Worm (Caenorhabditis elegans) whole organism, L4 larva: ENCODE measurements around the gene citk-2.

Source experiments
- F10B5.3 ChIP-seq: sonication (generic microtip); optimal IDR thresholded peaks from 2 replicates; lab custom pipeline; 2016; ENCODE audit warnings: mild to moderate bottlenecking, missing genetic modification characterization, missing compliant biosample characterization
- F44E2.7 ChIP-seq: fragments of 200-800 bp; sonication (Bioruptor generic); IDR thresholded peaks from 2 replicates; pipeline ENCODE4 v2.1.2; 2022; ENCODE audit warnings: missing genetic modification characterization, missing compliant biosample characterization
- F49E8.2 ChIP-seq: sonication (generic microtip); optimal IDR thresholded peaks from 2 replicates; lab custom pipeline; 2016; ENCODE audit warnings: missing compliant biosample characterization, mild to moderate bottlenecking, missing genetic modification characterization, borderline replicate concordance
- T20F7.1 ChIP-seq: fragments of 200-800 bp; sonication (Bioruptor generic); optimal IDR thresholded peaks from 2 replicates; lab custom pipeline; 2018; ENCODE audit warnings: mild to moderate bottlenecking, missing genetic modification characterization, missing compliant biosample characterization
- T26A8.4 ChIP-seq: fragments of 200-800 bp; sonication (Bioruptor generic); IDR thresholded peaks from 2 replicates; pipeline ENCODE4 v1.3.6; 2022; ENCODE audit warnings: missing genetic modification characterization, missing compliant biosample characterization
- Y75B8A.6 ChIP-seq: fragments of 200-800 bp; sonication (Bioruptor generic); IDR thresholded peaks from 2 replicates; pipeline ENCODE4 v1.3.6; 2022; ENCODE audit warnings: missing genetic modification reagents, missing genetic modification characterization, missing compliant biosample characterization
- ZK337.2 ChIP-seq: fragments of 200-800 bp; sonication (Bioruptor generic); IDR thresholded peaks from 2 replicates; pipeline ENCODE4 v1.3.6; 2022; ENCODE audit warnings: missing genetic modification reagents, missing genetic modification characterization, missing compliant biosample characterization
- arid-1 ChIP-seq: fragments of 200-800 bp; sonication (Bioruptor generic); conservative IDR thresholded peaks from 2 replicates; pipeline ENCODE4 v1.3.6; 2022; ENCODE audit warnings: missing genetic modification reagents, missing genetic modification characterization, missing compliant biosample characterization
- ces-1 ChIP-seq: fragments of 150-350 bp; sonication (generic microtip); optimal IDR thresholded peaks from 4 replicates; lab custom pipeline; 2014; ENCODE audit warnings: missing biosample characterization, missing genetic modification reagents, missing genetic modification characterization
- dmd-8 ChIP-seq: fragments of 200-800 bp; sonication (Bioruptor generic); IDR thresholded peaks from 2 replicates; pipeline ENCODE4 v1.3.6; 2022; ENCODE audit warnings: missing genetic modification characterization, missing compliant biosample characterization
- dpl-1 ChIP-seq: fragments of 150-350 bp; optimal IDR thresholded peaks from 2 replicates; lab custom pipeline; 2014; ENCODE audit warnings: missing biosample characterization, missing genetic modification reagents, missing genetic modification characterization
- fkh-10 ChIP-seq: fragments of 150-350 bp; optimal IDR thresholded peaks from 2 replicates; lab custom pipeline; 2014; ENCODE audit warnings: missing biosample characterization, missing genetic modification reagents, missing genetic modification characterization
- hlh-30 ChIP-seq: sonication (generic microtip); optimal IDR thresholded peaks from 2 replicates; lab custom pipeline; 2017; ENCODE audit warnings: antibody characterized with exemption, mild to moderate bottlenecking, missing genetic modification characterization, missing compliant biosample characterization; ENCODE audit not compliant: insufficient read depth
- hmg-1.1 ChIP-seq: fragments of 200-800 bp; sonication (Bioruptor generic); IDR thresholded peaks from 2 replicates; pipeline ENCODE4 v1.3.6; 2022; ENCODE audit warnings: missing genetic modification reagents, missing genetic modification characterization, missing compliant biosample characterization
- lin-1 ChIP-seq: fragments of 200-800 bp; sonication (Bioruptor generic); IDR thresholded peaks from 2 replicates; pipeline ENCODE4 v1.3.6; 2022; ENCODE audit warnings: missing genetic modification reagents, missing genetic modification characterization, missing compliant biosample characterization
- lin-38 ChIP-seq: fragments of 200-800 bp; sonication (Bioruptor generic); IDR thresholded peaks from 2 replicates; pipeline ENCODE4 v1.3.6; 2022; ENCODE audit warnings: missing genetic modification reagents, missing genetic modification characterization, missing compliant biosample characterization
- lsy-2 ChIP-seq, 2 experiments: fragments of 150-350 bp in 1 of 2; sonication (generic microtip) in 1 of 2; optimal IDR thresholded peaks; 2 replicates each; lab custom pipeline; 2014 to 2017; ENCODE audit warnings: missing biosample characterization in 2 of 2, missing genetic modification characterization in 2 of 2
- mdl-1 ChIP-seq, 2 experiments: fragments of 150-350 bp in 1 of 2; sonication (generic microtip) in 1 of 2; optimal IDR thresholded peaks; 2 replicates each; lab custom pipeline; 2014 to 2017; ENCODE audit warnings: missing biosample characterization in 2 of 2, missing genetic modification characterization in 2 of 2
- saeg-2 ChIP-seq: fragments of 200-800 bp; sonication (Bioruptor generic); IDR thresholded peaks from 2 replicates; pipeline ENCODE4 v1.3.6; 2022; ENCODE audit warnings: missing genetic modification reagents, missing genetic modification characterization, missing compliant biosample characterization
- skn-1 ChIP-seq: fragments of 150-350 bp; optimal IDR thresholded peaks from 2 replicates; lab custom pipeline; 2014; ENCODE audit warnings: missing biosample characterization, missing genetic modification characterization
- snpc-1.2 ChIP-seq: fragments of 200-800 bp; sonication (Bioruptor generic); IDR thresholded peaks from 2 replicates; pipeline ENCODE4 v1.3.6; 2022; ENCODE audit warnings: missing genetic modification reagents, missing genetic modification characterization, missing compliant biosample characterization
- spr-1 ChIP-seq: sonication (generic microtip); optimal IDR thresholded peaks from 2 replicates; lab custom pipeline; 2016; ENCODE audit warnings: mild to moderate bottlenecking, missing genetic modification characterization, missing compliant biosample characterization
- unc-62 ChIP-seq, 3 experiments: fragments of 150-350 bp in 1 of 3; sonication (generic microtip); optimal IDR thresholded peaks in 2 of 3; peaks in 1 of 3; 1 replicate in 1 of 3; 2 replicates in 2 of 3; lab custom pipeline; 2014 to 2017; ENCODE audit warnings: missing biosample characterization in 3 of 3, missing genetic modification characterization in 3 of 3, missing genetic modification reagents in 3 of 3, missing genotype in 1 of 3
- zip-2 ChIP-seq: fragments of 150-350 bp; optimal IDR thresholded peaks from 2 replicates; lab custom pipeline; 2014; ENCODE audit warnings: missing biosample characterization, missing genetic modification characterization

Gene citk-2

DNA sequence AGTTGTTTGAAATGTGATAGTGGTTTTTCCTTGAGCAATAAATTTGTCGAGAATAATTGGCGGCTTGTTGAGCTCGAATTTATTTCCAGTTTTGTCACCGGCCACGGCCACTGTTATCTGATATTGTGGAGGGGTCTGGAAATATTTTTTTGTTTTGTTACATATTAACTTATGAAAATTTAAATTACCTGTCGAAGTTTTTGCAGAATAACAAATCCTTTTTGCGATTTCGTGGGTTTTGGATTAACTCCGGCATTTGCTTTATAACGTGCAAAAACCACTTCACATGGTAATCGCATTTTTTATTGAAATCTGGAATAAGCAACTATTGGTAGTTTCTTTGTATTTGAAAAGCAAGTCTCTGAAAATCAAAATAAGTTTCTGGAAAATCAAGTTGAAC lies 36.8 kb downstream of the citk-2 start, which contains the start of gene lrr-1:
lrr-1 (minus strand) TSS at position 312 of the 400 bp plus-strand sequence.
- TF ChIP-seq arid-1 (GFP tag; lab: Robert Waterston, UW) (0 out of 2 replicates have a peak, but pooled peaks have one; percentile 29), unc-62 (GFP tag; optimal IDR thresholded peaks at IDR 0.05 in 1 of 2; lab: Kevin White, UChicago) (peak in 1 of 2 experiments; percentile 85), unc-62 (tag; optimal IDR thresholded peaks at IDR 0.05; lab: Kevin White, UChicago) (no peak), spr-1 (no peak)

DNA sequence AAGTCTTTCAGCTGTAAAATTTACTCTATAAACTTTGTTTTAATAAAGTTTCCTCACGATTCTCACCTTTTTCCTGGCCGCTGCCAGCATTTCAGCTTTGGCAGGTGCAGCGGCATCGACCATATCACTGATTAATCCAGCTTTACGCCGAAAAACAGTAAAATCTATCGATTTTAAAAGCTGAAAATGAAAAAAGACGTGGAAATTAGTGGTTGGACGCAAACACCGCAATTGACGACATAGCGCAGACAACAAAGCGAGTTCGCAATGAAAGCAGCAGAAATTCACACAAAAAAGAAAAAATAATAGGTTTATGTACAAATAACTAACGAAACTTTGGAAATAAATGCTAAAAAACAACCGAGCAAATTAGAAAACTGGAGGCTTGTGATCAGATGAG lies 40.6 kb downstream of the citk-2 start, which contains the start of gene golg-2:
golg-2 (minus strand) TSS at position 180 of the 400 bp plus-strand sequence.
- TF ChIP-seq Y75B8A.6 (GFP tag; lab: Robert Waterston, UW) (no peak), lsy-2 (tag; optimal IDR thresholded peaks at IDR 0.05; lab: Kevin White, UChicago) (peak in 1 of 2 experiments; percentile 40), lin-38 (GFP tag; lab: Robert Waterston, UW) (peak; percentile 33), dpl-1 (GFP tag; lab: Kevin White, UChicago) (peak; percentile 21), T26A8.4 (no peak), snpc-1.2 (GFP tag; lab: Robert Waterston, UW) (0 out of 2 replicates have a peak, but pooled peaks have one; percentile 3)

DNA sequence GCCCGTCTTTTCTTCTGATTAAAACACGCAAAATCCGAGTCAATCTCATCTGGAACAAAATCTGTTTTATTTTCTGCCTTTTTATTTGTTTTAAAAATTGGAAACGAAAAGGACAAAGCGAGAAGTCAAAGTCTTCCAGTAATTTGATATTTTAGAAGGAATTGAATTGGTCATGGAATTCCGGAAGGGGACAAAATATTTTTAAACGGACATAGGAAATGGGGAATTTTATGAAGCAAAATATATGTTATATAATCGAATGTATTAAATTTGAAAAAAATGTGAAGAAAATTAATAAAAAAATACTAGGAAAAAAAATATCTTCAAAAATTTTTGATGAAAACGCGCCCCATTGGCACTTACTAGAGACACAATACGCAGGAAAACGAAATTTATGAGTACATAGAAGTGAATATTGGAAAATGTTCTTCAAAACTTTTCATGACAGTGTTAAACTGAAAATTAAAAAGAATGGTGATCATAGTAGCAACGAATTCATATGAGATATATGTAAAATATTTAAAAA lies 41.4 kb downstream of the citk-2 start, which contains the start of gene F33G12.7:
F33G12.7 (minus strand) TSS at position 51 of the 526 bp plus-strand sequence.
- TF ChIP-seq lsy-2 (tag; optimal IDR thresholded peaks at IDR 0.05; lab: Kevin White, UChicago) (peak in 1 of 2 experiments; percentile 33), ZK337.2 (GFP tag; lab: Robert Waterston, UW) (no peak), lin-38 (GFP tag; lab: Robert Waterston, UW) (peak; percentile 31; the same call in 1 of the 2 replicates)

ce11 chrII:5042381-5042930 lies 43.1 kb downstream of the citk-2 start:
- TF ChIP-seq fkh-10 = peak; percentile 9
- no peak for TF ChIP-seq F44E2.7 (GFP tag; lab: Robert Waterston, UW)
- TF ChIP-seq unc-62 (GFP tag; optimal IDR thresholded peaks at IDR 0.05 in 1 of 2; lab: Kevin White, UChicago) = peak in 1 of 2 experiments; percentile 85
- no peak for TF ChIP-seq unc-62 (tag; optimal IDR thresholded peaks at IDR 0.05; lab: Kevin White, UChicago)
- peak in 1 of 2 experiments; percentile 38 for TF ChIP-seq lsy-2 (tag; optimal IDR thresholded peaks at IDR 0.05; lab: Kevin White, UChicago)

- TF ChIP-seq unc-62 (GFP tag; optimal IDR thresholded peaks at IDR 0.05 in 1 of 2; lab: Kevin White, UChicago) (peak in 1 of 2 experiments; percentile 81), unc-62 (tag; optimal IDR thresholded peaks at IDR 0.05; lab: Kevin White, UChicago) (no peak), skn-1 (tag; lab: Kevin White, UChicago) (no peak), F10B5.3 (no peak), hmg-1.1 (GFP tag; lab: Robert Waterston, UW) (no peak), hlh-30 (tag; lab: Kevin White, UChicago) (peak; percentile 51), zip-2 (tag; lab: Kevin White, UChicago) (no peak), dmd-8 (no peak), saeg-2 (no peak), mdl-1 (tag; optimal IDR thresholded peaks at IDR 0.05; lab: Kevin White, UChicago) (peak in 1 of 2 experiments; percentile 18), fkh-10 (peak; percentile 77), T20F7.1 (GFP tag; lab: Kevin White, UChicago) (no peak), snpc-1.2 (GFP tag; lab: Robert Waterston, UW) (no peak), lin-1 (no peak), F49E8.2 (tag; lab: Kevin White, UChicago) (no peak), ces-1 (GFP tag; lab: Kevin White, UChicago) (peak; percentile 57), lsy-2 (tag; optimal IDR thresholded peaks at IDR 0.05; lab: Kevin White, UChicago) (peak in 1 of 2 experiments; percentile 22)
Measured at ce11 chrII:5046209-5047200, 47.2 kb downstream of the citk-2 start.
